Worm (Caenorhabditis elegans): ENCODE measurements around the gene srh-231.

The srh-231 gene

ce11 chrV:7330868-7331267 is 21.2 kb downstream of the srh-231 start, which contains the start of gene F10G2.2:
F10G2.2 (plus strand) TSS chrV:7331168.
- no peak for TF ChIP-seq mxl-2 (GFP tag; conservative IDR thresholded peaks at IDR 0.05)
- TF ChIP-seq lin-29 (GFP tag; IDR thresholded peaks at IDR 0.05) = no peak
- TF ChIP-seq gei-8 (GFP tag; optimal IDR thresholded peaks at IDR 0.05) = no peak
- no peak for TF ChIP-seq unc-62 (GFP tag; optimal IDR thresholded peaks at IDR 0.05 in 1 of 2)
- no peak for TF ChIP-seq unc-62 (tag; optimal IDR thresholded peaks at IDR 0.05)
- no peak for TF ChIP-seq hif-1 (tag; optimal IDR thresholded peaks at IDR 0.05)
- no peak for TF ChIP-seq lin-38 (GFP tag; IDR thresholded peaks at IDR 0.05)
- TF ChIP-seq ZK337.2 (GFP tag; IDR thresholded peaks at IDR 0.05) = no peak
- no peak for TF ChIP-seq lin-1 (GFP tag; IDR thresholded peaks at IDR 0.05)
- TF ChIP-seq F37D6.2 (tag; optimal IDR thresholded peaks at IDR 0.05) = no peak
- no peak for TF ChIP-seq unc-130 (GFP tag; optimal IDR thresholded peaks at IDR 0.05)
- no peak for TF ChIP-seq nhr-102 (tag; optimal IDR thresholded peaks at IDR 0.05)
- TF ChIP-seq spr-3 (GFP tag; optimal IDR thresholded peaks at IDR 0.05) = no peak
- no peak for TF ChIP-seq lin-15B (tag; optimal IDR thresholded peaks at IDR 0.05)
- TF ChIP-seq ceh-82 (tag; optimal IDR thresholded peaks at IDR 0.05) = no peak
- no peak for TF ChIP-seq hlh-30 (tag; optimal IDR thresholded peaks at IDR 0.05; ENCODE audit: insufficient read depth)
- no peak for TF ChIP-seq R02D3.7 (tag; optimal IDR thresholded peaks at IDR 0.05)
- TF ChIP-seq zip-11 (GFP tag; IDR thresholded peaks at IDR 0.05) = no peak

ce11 chrV:7328092-7328491 is 23.9 kb downstream of the srh-231 start, which contains the start of gene clec-7:
clec-7 (plus strand) TSS chrV:7328392.
- TF ChIP-seq aha-1 (tag) (no peak), unc-62 (GFP tag; optimal IDR thresholded peaks at IDR 0.05 in 1 of 2) (peak in 1 of 2 experiments; percentile 43), unc-62 (tag; optimal IDR thresholded peaks at IDR 0.05) (no peak)

ce11 chrV:7326928-7327327 is 25.1 kb downstream of the srh-231 start, which contains the start of gene F10G2.4:
F10G2.4 (plus strand) TSS chrV:7327228.
- TF ChIP-seq dmd-6 (GFP tag; IDR thresholded peaks at IDR 0.05) (no peak), mxl-3 (GFP tag; optimal IDR thresholded peaks at IDR 0.05) (no peak), rbr-2 (tag; optimal IDR thresholded peaks at IDR 0.05) (no peak), attf-4 (tag; optimal IDR thresholded peaks at IDR 0.05) (no peak), F49E8.2 (tag; optimal IDR thresholded peaks at IDR 0.05; ENCODE audit: borderline replicate concordance) (no peak), nhr-6 (tag; optimal IDR thresholded peaks at IDR 0.05) (no peak), mxl-2 (GFP tag; conservative IDR thresholded peaks at IDR 0.05) (no peak), hlh-11 (tag; optimal IDR thresholded peaks at IDR 0.05) (no peak), spr-3 (GFP tag; optimal IDR thresholded peaks at IDR 0.05) (no peak), nhr-77 (tag; optimal IDR thresholded peaks at IDR 0.05) (no peak), dve-1 (tag; optimal IDR thresholded peaks at IDR 0.05; ENCODE audit: insufficient read depth) (no peak), zfp-3 (GFP tag; conservative IDR thresholded peaks at IDR 0.05) (no peak)

- TF ChIP-seq egl-27 (tag; optimal IDR thresholded peaks at IDR 0.05) = no peak
- TF ChIP-seq ctbp-1 (GFP tag; IDR thresholded peaks at IDR 0.05) = no peak
- no peak for TF ChIP-seq F10B5.3 (tag; optimal IDR thresholded peaks at IDR 0.05)
- no peak for TF ChIP-seq daf-16 (GFP tag; optimal IDR thresholded peaks at IDR 0.05)
- TF ChIP-seq daf-16 (tag; optimal IDR thresholded peaks at IDR 0.05) = no peak
- no peak for TF ChIP-seq madf-9 (GFP tag; conservative IDR thresholded peaks at IDR 0.05)
- no peak for TF ChIP-seq ztf-7 (tag; optimal IDR thresholded peaks at IDR 0.05)
- no peak for TF ChIP-seq set-16 (GFP tag; IDR thresholded peaks at IDR 0.05)
- no peak for TF ChIP-seq ZK337.2 (GFP tag; IDR thresholded peaks at IDR 0.05)
Observed at ce11 chrV:7325285-7325684, 26.8 kb downstream of the srh-231 start, which contains the start of gene srx-92. srx-92 (minus strand) TSS chrV:7325385.
